Worm (Caenorhabditis elegans) whole organism, L4 larva: ENCODE results near the gene C24H10.4.
A peak's percentile ranks its signal among the peaks of the same experiment; 100 is the strongest.

Experiments
- F10B5.3 ChIP-seq: sonication (generic microtip); optimal IDR thresholded peaks from 2 replicates; lab custom pipeline; 2016; ENCODE audit warnings: mild to moderate bottlenecking, missing genetic modification characterization, missing compliant biosample characterization
- F37D6.2 ChIP-seq: sonication (generic microtip); optimal IDR thresholded peaks from 2 replicates; lab custom pipeline; 2016; ENCODE audit warnings: mild to moderate bottlenecking, missing genetic modification characterization, missing compliant biosample characterization
- aha-1 ChIP-seq: fragments of 150-350 bp; peaks from one replicate; lab custom pipeline; 2014; ENCODE audit warnings: missing biosample characterization, missing genetic modification characterization
- ceh-20 ChIP-seq: fragments of 200-800 bp; sonication (Bioruptor generic); IDR thresholded peaks from 2 replicates; pipeline ENCODE4 v1.3.6; 2022; ENCODE audit warnings: missing genetic modification reagents, missing genetic modification characterization, missing compliant biosample characterization
- ceh-28 ChIP-seq: fragments of 150-350 bp; optimal IDR thresholded peaks from 2 replicates; lab custom pipeline; 2014; ENCODE audit warnings: missing biosample characterization, missing genetic modification reagents, missing genetic modification characterization
- cey-2 ChIP-seq: sonication (generic microtip); optimal IDR thresholded peaks from 3 replicates; lab custom pipeline; 2017; ENCODE audit warnings: missing genetic modification characterization, mild to moderate bottlenecking, missing compliant biosample characterization, antibody characterized with exemption, borderline replicate concordance; ENCODE audit not compliant: insufficient read depth
- ctbp-1 ChIP-seq: fragments of 200-800 bp; sonication (Bioruptor generic); IDR thresholded peaks from 2 replicates; pipeline ENCODE4 v1.3.6; 2022; ENCODE audit warnings: missing genetic modification reagents, missing genetic modification characterization, missing compliant biosample characterization
- daf-12 ChIP-seq: fragments of 150-350 bp; optimal IDR thresholded peaks from 2 replicates; lab custom pipeline; 2014; ENCODE audit warnings: missing biosample characterization, missing genetic modification reagents, missing genetic modification characterization
- daf-16 ChIP-seq, 3 experiments: sonication (generic microtip); optimal IDR thresholded peaks; 2 replicates each; lab custom pipeline; 2016 to 2017; ENCODE audit warnings: missing genetic modification characterization in 3 of 3, missing genetic modification reagents in 3 of 3, mild to moderate bottlenecking in 2 of 3, missing compliant biosample characterization in 2 of 3, missing biosample characterization in 1 of 3, moderate library complexity in 1 of 3
- daf-8 ChIP-seq: fragments of 200-800 bp; sonication (Bioruptor generic); IDR thresholded peaks from 2 replicates; pipeline ENCODE4 v1.3.6; 2022; ENCODE audit warnings: missing genetic modification characterization, missing compliant biosample characterization
- dmd-6 ChIP-seq: fragments of 200-800 bp; sonication (Bioruptor generic); IDR thresholded peaks from 2 replicates; pipeline ENCODE4 v1.3.6; 2022; ENCODE audit warnings: missing genetic modification reagents, missing genetic modification characterization, missing compliant biosample characterization
- dmd-8 ChIP-seq: fragments of 200-800 bp; sonication (Bioruptor generic); IDR thresholded peaks from 2 replicates; pipeline ENCODE4 v1.3.6; 2022; ENCODE audit warnings: missing genetic modification characterization, missing compliant biosample characterization
- dve-1 ChIP-seq: sonication (generic microtip); optimal IDR thresholded peaks from 2 replicates; lab custom pipeline; 2017; ENCODE audit warnings: antibody characterized with exemption, mild to moderate bottlenecking, missing genetic modification characterization, missing compliant biosample characterization; ENCODE audit not compliant: insufficient read depth
- egl-27 ChIP-seq: sonication (generic microtip); optimal IDR thresholded peaks from 3 replicates; lab custom pipeline; 2017; ENCODE audit warnings: missing biosample characterization, missing genetic modification reagents, missing genetic modification characterization
- hif-1 ChIP-seq, 2 experiments: sonication (generic microtip); optimal IDR thresholded peaks; 2 replicates each; lab custom pipeline; 2016 to 2017; ENCODE audit warnings: missing compliant biosample characterization in 2 of 2, missing genetic modification characterization in 2 of 2, missing genetic modification reagents in 2 of 2, missing genotype in 2 of 2, mild to moderate bottlenecking in 1 of 2
- hlh-11 ChIP-seq: fragments of 200-800 bp; sonication (Bioruptor generic); optimal IDR thresholded peaks from 2 replicates; lab custom pipeline; 2018; ENCODE audit warnings: mild to moderate bottlenecking, missing genetic modification characterization, missing compliant biosample characterization
- hlh-30 ChIP-seq: sonication (generic microtip); optimal IDR thresholded peaks from 2 replicates; lab custom pipeline; 2017; ENCODE audit warnings: antibody characterized with exemption, mild to moderate bottlenecking, missing genetic modification characterization, missing compliant biosample characterization; ENCODE audit not compliant: insufficient read depth
- hmg-1.1 ChIP-seq: fragments of 200-800 bp; sonication (Bioruptor generic); IDR thresholded peaks from 2 replicates; pipeline ENCODE4 v1.3.6; 2022; ENCODE audit warnings: missing genetic modification reagents, missing genetic modification characterization, missing compliant biosample characterization
- lim-7 ChIP-seq: fragments of 200-800 bp; sonication (Bioruptor generic); IDR thresholded peaks from 2 replicates; pipeline ENCODE4 v1.3.6; 2022; ENCODE audit warnings: missing genetic modification characterization, missing compliant biosample characterization
- lin-13 ChIP-seq: fragments of 150-350 bp; optimal IDR thresholded peaks from 2 replicates; lab custom pipeline; 2014; ENCODE audit warnings: missing biosample characterization, missing genetic modification reagents, missing genetic modification characterization
- lin-38 ChIP-seq: fragments of 200-800 bp; sonication (Bioruptor generic); IDR thresholded peaks from 2 replicates; pipeline ENCODE4 v1.3.6; 2022; ENCODE audit warnings: missing genetic modification reagents, missing genetic modification characterization, missing compliant biosample characterization
- lsy-2 ChIP-seq, 2 experiments: fragments of 150-350 bp in 1 of 2; sonication (generic microtip) in 1 of 2; optimal IDR thresholded peaks; 2 replicates each; lab custom pipeline; 2014 to 2017; ENCODE audit warnings: missing biosample characterization in 2 of 2, missing genetic modification characterization in 2 of 2
- mdl-1 ChIP-seq, 2 experiments: fragments of 150-350 bp in 1 of 2; sonication (generic microtip) in 1 of 2; optimal IDR thresholded peaks; 2 replicates each; lab custom pipeline; 2014 to 2017; ENCODE audit warnings: missing biosample characterization in 2 of 2, missing genetic modification characterization in 2 of 2
- mep-1 ChIP-seq: fragments of 150-350 bp; sonication (generic microtip); optimal IDR thresholded peaks from 3 replicates; lab custom pipeline; 2014; ENCODE audit warnings: missing biosample characterization, missing genetic modification characterization
- mes-2 ChIP-seq: sonication (generic microtip); optimal IDR thresholded peaks from 2 replicates; lab custom pipeline; 2016; ENCODE audit warnings: missing genotype, mild to moderate bottlenecking, missing genetic modification characterization, missing compliant biosample characterization; ENCODE audit not compliant: poor library complexity, severe bottlenecking
- mxl-2 ChIP-seq: fragments of 200-800 bp; sonication (Bioruptor generic); conservative IDR thresholded peaks from 2 replicates; pipeline ENCODE4 v1.3.6; 2022; ENCODE audit warnings: missing genetic modification reagents, missing genetic modification characterization, missing compliant biosample characterization
- mxl-3 ChIP-seq: fragments of 200-800 bp; sonication (Bioruptor generic); optimal IDR thresholded peaks from 2 replicates; lab custom pipeline; 2018; ENCODE audit warnings: mild to moderate bottlenecking, missing genetic modification characterization, missing compliant biosample characterization
- nhr-102 ChIP-seq: sonication (generic microtip); optimal IDR thresholded peaks from 2 replicates; lab custom pipeline; 2016; ENCODE audit warnings: mild to moderate bottlenecking, missing genetic modification characterization, moderate library complexity, missing compliant biosample characterization
- nhr-11 ChIP-seq: fragments of 150-350 bp; optimal IDR thresholded peaks from 2 replicates; lab custom pipeline; 2014; ENCODE audit warnings: missing biosample characterization, missing genetic modification characterization
- nhr-28 ChIP-seq: fragments of 150-350 bp; optimal IDR thresholded peaks from 2 replicates; lab custom pipeline; 2014; ENCODE audit warnings: missing biosample characterization, missing genetic modification characterization
- nhr-48 ChIP-seq: sonication (generic microtip); optimal IDR thresholded peaks from 2 replicates; lab custom pipeline; 2016; ENCODE audit warnings: mild to moderate bottlenecking, missing genetic modification characterization, missing compliant biosample characterization
- nhr-6 ChIP-seq: fragments of 150-350 bp; optimal IDR thresholded peaks from 2 replicates; lab custom pipeline; 2014; ENCODE audit warnings: missing biosample characterization, missing genetic modification characterization
- nhr-77 ChIP-seq: fragments of 150-350 bp; optimal IDR thresholded peaks from 2 replicates; lab custom pipeline; 2014; ENCODE audit warnings: missing biosample characterization, missing genetic modification characterization
- php-3 ChIP-seq: fragments of 200-800 bp; sonication (Bioruptor generic); IDR thresholded peaks from 2 replicates; pipeline ENCODE4 v1.3.6; 2022; ENCODE audit warnings: missing genetic modification reagents, missing genetic modification characterization, missing compliant biosample characterization
- pqm-1 ChIP-seq: sonication (generic microtip); optimal IDR thresholded peaks from 2 replicates; lab custom pipeline; 2017; ENCODE audit warnings: missing biosample characterization, missing genetic modification characterization
- rbr-2 ChIP-seq: sonication (generic microtip); optimal IDR thresholded peaks from 2 replicates; lab custom pipeline; 2016; ENCODE audit warnings: missing genotype, missing genetic modification characterization, missing compliant biosample characterization
- set-16 ChIP-seq: fragments of 200-800 bp; sonication (Bioruptor generic); IDR thresholded peaks from 2 replicates; pipeline ENCODE4 v1.3.6; 2022; ENCODE audit warnings: missing genetic modification reagents, missing genetic modification characterization, missing compliant biosample characterization
- skn-1 ChIP-seq: fragments of 150-350 bp; optimal IDR thresholded peaks from 2 replicates; lab custom pipeline; 2014; ENCODE audit warnings: missing biosample characterization, missing genetic modification characterization
- snpc-4 ChIP-seq: fragments of 150-350 bp; optimal IDR thresholded peaks from 2 replicates; lab custom pipeline; 2014; ENCODE audit warnings: missing biosample characterization, missing genetic modification characterization
- tra-1 ChIP-seq: fragments of 200-800 bp; sonication (Bioruptor generic); IDR thresholded peaks from 2 replicates; pipeline ENCODE4 v1.3.6; 2022; ENCODE audit warnings: missing genetic modification reagents, missing genetic modification characterization, missing compliant biosample characterization
- unc-39 ChIP-seq: sonication (generic microtip); optimal IDR thresholded peaks from 2 replicates; lab custom pipeline; 2017; ENCODE audit warnings: missing biosample characterization, missing genetic modification characterization
- ztf-7 ChIP-seq: fragments of 150-350 bp; optimal IDR thresholded peaks from 2 replicates; lab custom pipeline; 2014; ENCODE audit warnings: missing biosample characterization, missing genetic modification characterization

Gene C24H10.4

ce11 chrX:5067796-5068195 is 8.7 kb upstream of the C24H10.4 start, which contains the start of gene clc-7:
Gene clc-7 (plus strand): TSS chrX:5068096.
- no peak for TF ChIP-seq daf-8 (GFP tag; lab: Robert Waterston, UW)
- no peak for TF ChIP-seq nhr-11
- no peak for TF ChIP-seq F10B5.3
- TF ChIP-seq dmd-8 = no peak

- peak; percentile 56 for TF ChIP-seq aha-1 (tag; lab: Kevin White, UChicago)
- TF ChIP-seq daf-8 (GFP tag; lab: Robert Waterston, UW) = no peak
These were observed 7.5 kb upstream of the C24H10.4 start for ce11 chrX:5066570-5066969.

- TF ChIP-seq mep-1 (peak; percentile 77), snpc-4 (tag; lab: Kevin White, UChicago) (no peak), lin-38 (GFP tag; lab: Robert Waterston, UW) (peak; percentile 51), hlh-11 (tag; lab: Kevin White, UChicago) (peak; percentile 86), ceh-28 (tag; lab: Kevin White, UChicago) (peak; percentile 11), set-16 (peak; percentile 76), nhr-102 (tag; lab: Kevin White, UChicago) (peak; percentile 35), ceh-20 (GFP tag; lab: Robert Waterston, UW) (0 out of 2 replicates have a peak, but pooled peaks have one; percentile 17), daf-16 (GFP tag; optimal IDR thresholded peaks at IDR 0.05; lab: Kevin White, UChicago) (peak; percentile 23 to 25), daf-16 (tag; optimal IDR thresholded peaks at IDR 0.05; lab: Kevin White, UChicago) (peak; percentile 79), lsy-2 (tag; optimal IDR thresholded peaks at IDR 0.05; lab: Kevin White, UChicago) (peak; percentile 50 to 54), hlh-30 (peak; percentile 41), nhr-48 (tag; lab: Kevin White, UChicago) (peak; percentile 45), tra-1 (GFP tag; lab: Robert Waterston, UW) (0 out of 2 replicates have a peak, but pooled peaks have one; percentile 51), mdl-1 (tag; optimal IDR thresholded peaks at IDR 0.05; lab: Kevin White, UChicago) (peak in 1 of 2 experiments; percentile 58), lin-13 (GFP tag; lab: Kevin White, UChicago) (no peak), mxl-2 (GFP tag; lab: Robert Waterston, UW) (no peak), ztf-7 (tag; lab: Kevin White, UChicago) (no peak), nhr-6 (peak; percentile 60), php-3 (peak; percentile 5; the same call in 1 of the 2 replicates), lim-7 (0 out of 2 replicates have a peak, but pooled peaks have one; percentile 29), nhr-77 (tag; lab: Kevin White, UChicago) (peak; percentile 8), nhr-28 (tag; lab: Kevin White, UChicago) (peak; percentile 49), mes-2 (tag; lab: Kevin White, UChicago) (peak; percentile 61), daf-12 (tag; lab: Kevin White, UChicago) (no peak), rbr-2 (tag; lab: Kevin White, UChicago) (peak; percentile 64), hif-1 (tag; optimal IDR thresholded peaks at IDR 0.05; lab: Kevin White, UChicago) (peak in 1 of 2 experiments; percentile 40), egl-27 (tag; lab: Kevin White, UChicago) (no peak), cey-2 (tag; lab: Kevin White, UChicago) (no peak), skn-1 (tag; lab: Kevin White, UChicago) (no peak), unc-39 (tag; lab: Kevin White, UChicago) (no peak), mxl-3 (GFP tag; lab: Kevin White, UChicago) (peak; percentile 44), F37D6.2 (tag; lab: Kevin White, UChicago) (peak; percentile 37), hmg-1.1 (GFP tag; lab: Robert Waterston, UW) (peak; percentile 80), dve-1 (tag; lab: Kevin White, UChicago) (peak; percentile 17), aha-1 (tag; lab: Kevin White, UChicago) (peak; percentile 32), pqm-1 (peak; percentile 9), dmd-6 (GFP tag; lab: Robert Waterston, UW) (peak; percentile 56), ctbp-1 (GFP tag; lab: Robert Waterston, UW) (peak; percentile 67; the same call in 1 of the 2 replicates)
These were observed 4.9 kb upstream of the C24H10.4 start, which contains the start of gene C24H10.2 for ce11 chrX:5063750-5064652. Gene C24H10.2 (plus strand): TSS chrX:5064602.
